Fruit fly (Drosophila melanogaster): ENCODE data around the gene Sxl.

Gene Sxl

DNA sequence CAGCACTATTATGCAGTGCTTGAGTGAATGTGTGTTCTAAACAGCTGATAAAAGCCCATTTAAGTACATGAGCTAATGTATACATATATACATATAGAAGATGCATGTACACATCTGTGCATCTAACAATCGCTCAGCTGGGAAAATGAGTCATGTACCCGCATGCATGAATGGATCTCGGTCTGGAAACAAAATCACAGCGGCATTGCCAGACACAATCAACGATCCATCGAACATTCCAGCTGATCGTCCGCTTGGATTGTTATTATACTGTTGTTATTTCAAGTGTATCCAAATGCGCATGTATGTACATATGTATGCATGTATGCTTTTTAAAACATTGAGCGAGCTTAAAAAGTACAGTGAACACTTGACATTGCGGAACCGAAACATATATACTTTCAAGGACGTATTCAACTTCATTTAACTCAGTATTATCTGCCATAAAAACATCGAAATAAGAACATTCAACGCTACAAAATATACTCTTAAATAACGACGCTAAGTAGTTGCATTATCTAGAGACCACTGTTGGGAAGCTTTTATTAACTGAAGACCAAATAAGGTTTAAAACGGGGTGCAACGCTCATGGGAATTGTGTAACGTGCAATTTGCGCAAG lies 2.5 kb downstream of the Sxl start (continued):
- TF ChIP-seq gem (tag; optimal IDR thresholded peaks at IDR 0.05) (peak; percentile 87), CG8944 (GFP tag; optimal IDR thresholded peaks at IDR 0.05) (peak; percentile 72), chinmo (GFP tag; IDR thresholded peaks at IDR 0.05; ENCODE audit: partially characterized antibody) (no peak), CG4707 (GFP tag; optimal IDR thresholded peaks at IDR 0.05) (peak; percentile 62), sc (optimal IDR thresholded peaks at IDR 0.05) (no peak), sc (GFP tag; optimal IDR thresholded peaks at IDR 0.05) (no peak), onecut (GFP tag; IDR thresholded peaks at IDR 0.05) (peak; percentile 80), CG9797 (GFP tag; optimal IDR thresholded peaks at IDR 0.05) (no peak), B-H2 (GFP tag; optimal IDR thresholded peaks at IDR 0.05) (peak; percentile 72), CG6654 (GFP tag; optimal IDR thresholded peaks at IDR 0.05) (peak; percentile 28), CG18599 (GFP tag; optimal IDR thresholded peaks at IDR 0.05) (peak; percentile 75), Meics (GFP tag; optimal IDR thresholded peaks at IDR 0.05) (peak; percentile 73), CG3065 (GFP tag; optimal IDR thresholded peaks at IDR 0.05) (no peak), CG43689 (GFP tag; IDR thresholded peaks at IDR 0.05) (peak; percentile 41; the same call in 1 of the 2 replicates), caup (GFP tag; optimal IDR thresholded peaks at IDR 0.05; ENCODE audit: severe bottlenecking) (peak; percentile 49), Abd-B (GFP tag; optimal IDR thresholded peaks at IDR 0.05) (peak; percentile 59), ATbp (GFP tag; optimal IDR thresholded peaks at IDR 0.05) (peak; percentile 52), CG1603 (tag; optimal IDR thresholded peaks at IDR 0.05) (peak; percentile 89), wdn (GFP tag; IDR thresholded peaks at IDR 0.05) (0 out of 2 replicates have a peak, but pooled peaks have one; percentile 27), stwl (tag; optimal IDR thresholded peaks at IDR 0.05) (no peak), pan (optimal IDR thresholded peaks at IDR 0.05) (no peak), pan (GFP tag; optimal IDR thresholded peaks at IDR 0.05 in 1 of 2, IDR thresholded peaks at IDR 0.05 in 1 of 2) (peak in 1 of 2 experiments; percentile 80), CG1233 (GFP tag; optimal IDR thresholded peaks at IDR 0.05) (peak; percentile 71), aop (GFP tag; IDR thresholded peaks at IDR 0.05) (no peak; the same call in 1 of the 2 replicates), CG11093 (GFP tag; IDR thresholded peaks at IDR 0.05) (peak; percentile 72), ssp (GFP tag; IDR thresholded peaks at IDR 0.05) (peak; percentile 53), pita (GFP tag; optimal IDR thresholded peaks at IDR 0.05) (no peak), nerfin-1 (tag; optimal IDR thresholded peaks at IDR 0.05) (peak; percentile 82), Eip74EF (GFP tag; optimal IDR thresholded peaks at IDR 0.05) (peak in 1 of 2 experiments; percentile 77), zen2 (GFP tag; IDR thresholded peaks at IDR 0.05; ENCODE audit: partially characterized antibody) (no peak), E2f2 (GFP tag; IDR thresholded peaks at IDR 0.05) (peak; percentile 37; the same call in 1 of the 2 replicates), pros (GFP tag; optimal IDR thresholded peaks at IDR 0.05) (no peak), pho (GFP tag; optimal IDR thresholded peaks at IDR 0.05) (no peak), Atf6 (GFP tag; IDR thresholded peaks at IDR 0.05) (peak; percentile 57; the same call in 1 of the 2 replicates), tx (GFP tag; optimal IDR thresholded peaks at IDR 0.05) (peak; percentile 59), D (optimal IDR thresholded peaks at IDR 0.05) (no peak), D (GFP tag; optimal IDR thresholded peaks at IDR 0.05) (peak; percentile 56), ash1 (GFP tag; optimal IDR thresholded peaks at IDR 0.05) (no peak), CG2889 (GFP tag; IDR thresholded peaks at IDR 0.05) (peak; percentile 54; the same call in 2 of the 3 replicates), pnt (GFP tag; optimal IDR thresholded peaks at IDR 0.05) (peak; percentile 76), trh (GFP tag; optimal IDR thresholded peaks at IDR 0.05) (no peak), dimm (GFP tag; IDR thresholded peaks at IDR 0.05) (0 out of 2 replicates have a peak, but pooled peaks have one; percentile 19), CG13287 (GFP tag; IDR thresholded peaks at IDR 0.05; ENCODE audit: partially characterized antibody) (no peak), NK7.1 (GFP tag; optimal IDR thresholded peaks at IDR 0.05) (peak; percentile 67), Ravus (GFP tag; IDR thresholded peaks at IDR 0.05) (peak; percentile 41), crp (GFP tag; optimal IDR thresholded peaks at IDR 0.05) (peak in 1 of 2 experiments; percentile 67), Deaf1 (tag; optimal IDR thresholded peaks at IDR 0.05) (peak; percentile 40), CG7745 (tag; optimal IDR thresholded peaks at IDR 0.05) (no peak), CG30020 (tag; optimal IDR thresholded peaks at IDR 0.05) (peak; percentile 10)
